Worm (Caenorhabditis elegans) whole organism, dauer: ENCODE data around the gene M163.21.

Source experiments
- unc-62 ChIP-seq: sonication (generic microtip); optimal IDR thresholded peaks from 2 replicates; lab custom pipeline; 2017; ENCODE audit warnings: missing biosample characterization, missing genetic modification reagents, missing genetic modification characterization

Gene M163.21

DNA sequence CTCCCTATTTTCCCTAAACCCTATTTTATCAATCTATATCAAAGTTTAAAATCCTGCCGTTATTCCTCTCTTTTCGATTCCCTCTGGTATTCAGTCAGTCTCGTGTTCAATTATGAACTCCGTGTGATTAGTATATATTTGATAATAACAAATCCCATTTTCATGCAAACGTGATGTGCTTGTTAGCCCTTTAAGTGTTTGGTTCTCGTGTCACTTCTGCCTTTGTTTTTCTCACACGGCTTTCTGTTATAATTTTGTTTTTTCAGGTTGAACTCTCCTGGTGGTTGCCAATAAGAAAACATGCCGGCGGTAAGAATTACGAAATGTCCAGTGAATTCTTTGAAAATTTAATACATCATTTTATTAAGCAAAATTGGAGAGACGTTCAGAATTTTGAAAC is at the start of gene M163.21:
M163.21 (plus strand) TSS at position 301 of the 400 bp plus-strand sequence.
- TF ChIP-seq unc-62 (GFP tag; lab: Kevin White, UChicago), result no peak

DNA sequence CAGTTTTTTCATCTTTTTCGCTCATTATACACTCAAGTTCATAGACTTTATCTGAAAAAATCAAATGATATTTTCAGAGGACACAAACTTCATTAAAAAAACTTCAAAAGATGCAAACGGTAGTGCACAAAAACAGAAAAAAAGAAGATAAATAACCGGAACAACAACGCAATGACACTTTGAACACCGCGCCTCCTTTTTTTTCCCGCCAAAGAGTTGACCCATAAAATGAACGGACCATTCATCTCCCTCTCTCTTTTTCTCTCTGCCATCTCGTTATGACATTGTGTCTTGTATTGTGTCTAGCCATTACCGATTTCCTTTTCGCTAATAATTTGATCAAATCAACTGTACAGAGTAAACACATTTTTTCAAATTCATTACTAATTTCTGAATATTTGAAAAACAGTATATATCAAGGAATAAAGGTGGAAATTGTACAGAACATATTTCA is 45.1 kb upstream of the M163.21 start, which contains the start of gene F23D12.2:
F23D12.2 (minus strand) TSS at position 51 of the 454 bp plus-strand sequence.
- no peak for TF ChIP-seq unc-62 (GFP tag; lab: Kevin White, UChicago)

DNA sequence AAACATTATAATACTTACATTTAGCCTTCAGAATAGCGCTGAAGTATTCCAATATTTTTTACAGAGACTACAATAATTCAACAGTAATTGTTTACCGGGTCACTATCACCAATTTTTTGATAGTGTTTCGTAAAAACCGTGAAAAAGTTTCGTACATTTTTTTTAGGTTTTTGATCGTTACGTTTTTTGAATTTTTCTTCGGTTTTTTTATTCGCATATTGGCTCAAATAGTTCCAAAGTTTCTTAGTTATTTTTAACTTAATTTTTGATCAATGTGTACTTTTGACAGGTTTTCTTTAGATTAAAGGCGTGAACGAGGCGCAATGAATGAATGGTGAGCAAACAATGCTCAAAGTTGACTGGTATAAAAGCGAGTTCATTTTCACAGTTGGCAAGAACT is 43.5 kb upstream of the M163.21 start, which contains the start of gene fipr-3:
fipr-3 (plus strand) TSS at position 301 of the 400 bp plus-strand sequence.
- TF ChIP-seq unc-62 (GFP tag; lab: Kevin White, UChicago), result no peak

DNA sequence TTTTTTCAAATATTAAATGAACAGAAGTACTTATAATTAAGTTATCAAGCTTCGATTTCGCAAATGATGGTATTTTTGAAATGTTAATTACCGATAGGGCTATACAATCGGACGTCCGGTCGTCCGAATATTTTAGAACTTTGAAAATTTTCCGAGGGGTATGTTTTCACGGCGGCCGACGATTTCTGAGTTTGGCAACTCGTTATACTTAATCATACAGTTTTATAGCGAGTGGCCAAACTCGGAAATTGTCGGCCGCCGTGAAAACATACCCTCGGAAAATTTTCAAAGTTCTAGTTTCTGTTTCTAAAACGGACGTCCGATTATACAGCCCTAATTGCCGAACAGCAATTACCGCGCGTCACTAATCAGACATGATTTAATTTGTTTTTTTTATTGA is 42.4 kb upstream of the M163.21 start:
- TF ChIP-seq unc-62 (GFP tag; lab: Kevin White, UChicago), result no peak

DNA sequence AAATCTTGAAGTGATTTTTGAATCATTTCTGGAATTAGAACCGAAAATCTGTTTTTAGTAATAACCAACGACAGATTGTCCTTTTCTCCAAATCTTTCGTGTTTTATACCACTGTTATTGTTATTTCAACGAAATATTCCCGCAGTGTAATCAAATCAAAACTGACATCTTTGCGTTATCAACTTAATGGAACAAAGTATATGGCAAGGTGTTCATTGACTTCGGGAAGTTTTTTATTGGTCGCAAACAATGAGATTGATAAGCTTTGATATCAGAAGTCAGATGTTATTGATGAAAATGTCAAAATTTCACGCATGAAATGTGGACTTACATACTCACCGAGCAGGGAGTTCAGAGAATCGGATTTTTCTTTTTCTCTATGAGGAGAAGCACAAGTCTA is 42.0 kb upstream of the M163.21 start, which contains the start of gene F23D12.11:
F23D12.11 (minus strand) TSS at position 79 of the 400 bp plus-strand sequence.
- TF ChIP-seq unc-62 (GFP tag; lab: Kevin White, UChicago), result no peak

DNA sequence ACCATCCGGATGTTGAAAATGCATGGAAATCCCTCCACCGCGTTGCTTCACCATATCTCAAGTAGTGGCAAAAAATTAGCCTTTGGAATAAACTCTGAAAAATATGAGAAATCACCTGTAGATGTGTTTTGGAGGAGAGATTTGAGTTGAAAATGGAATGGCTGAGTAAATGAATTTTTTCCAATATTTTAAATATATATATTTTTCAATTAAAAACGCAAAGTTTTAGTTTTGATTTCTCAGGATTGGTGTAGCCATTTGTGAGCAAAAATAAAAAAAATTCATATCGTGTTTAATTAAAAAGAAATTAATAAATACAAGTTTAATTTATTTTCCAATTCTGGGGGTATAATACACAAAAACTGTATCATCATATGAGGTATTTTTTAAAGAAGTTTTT is 38.6 kb upstream of the M163.21 start, which contains the start of gene F23D12.1:
F23D12.1 (minus strand) TSS at position 101 of the 400 bp plus-strand sequence.
- TF ChIP-seq unc-62 (GFP tag; lab: Kevin White, UChicago), result no peak

DNA sequence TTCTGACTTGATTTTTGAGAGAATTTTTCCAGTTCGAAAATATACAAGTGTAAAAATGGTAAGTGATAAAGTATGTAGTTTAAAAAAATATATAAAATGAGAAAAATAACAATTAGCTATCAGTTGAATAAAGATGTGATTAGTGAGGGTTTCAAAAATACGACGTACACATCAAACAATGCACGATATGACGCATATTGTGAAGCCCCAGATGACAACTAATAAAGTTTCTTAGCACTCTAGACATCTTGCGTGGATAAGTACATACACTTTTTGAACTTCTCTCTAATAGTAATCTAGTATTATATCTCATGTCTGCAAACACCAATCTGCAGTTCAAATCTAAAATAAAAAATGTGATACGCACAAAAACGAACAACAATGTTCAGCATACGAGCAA is 36.2 kb upstream of the M163.21 start:
- no peak for TF ChIP-seq unc-62 (GFP tag; lab: Kevin White, UChicago)

DNA sequence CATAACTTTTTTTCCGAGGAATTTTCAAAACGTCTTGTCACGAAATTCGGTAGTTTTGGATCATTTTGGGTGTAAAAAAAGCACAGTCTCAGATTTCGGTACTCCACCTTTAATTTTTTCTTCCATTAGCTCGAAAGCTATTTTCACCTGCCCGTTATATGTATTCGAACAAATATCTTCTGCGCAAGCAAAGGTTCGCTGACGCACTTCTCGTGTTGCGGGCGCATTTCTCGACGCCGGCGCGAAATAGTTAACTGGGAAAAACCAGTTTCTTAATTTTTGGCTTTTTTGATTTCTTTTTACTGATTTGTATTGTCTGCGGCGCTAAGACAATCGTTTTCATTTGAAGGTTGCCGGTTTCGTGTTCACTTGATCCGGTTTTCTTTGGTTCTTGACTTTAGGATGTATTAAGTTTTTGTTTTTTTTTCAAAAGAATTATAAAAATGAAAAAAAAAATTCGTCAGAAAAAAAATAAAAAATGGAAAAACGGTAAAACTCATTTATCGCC is 30.9 kb upstream of the M163.21 start:
- TF ChIP-seq unc-62 (GFP tag; lab: Kevin White, UChicago), result no peak

DNA sequence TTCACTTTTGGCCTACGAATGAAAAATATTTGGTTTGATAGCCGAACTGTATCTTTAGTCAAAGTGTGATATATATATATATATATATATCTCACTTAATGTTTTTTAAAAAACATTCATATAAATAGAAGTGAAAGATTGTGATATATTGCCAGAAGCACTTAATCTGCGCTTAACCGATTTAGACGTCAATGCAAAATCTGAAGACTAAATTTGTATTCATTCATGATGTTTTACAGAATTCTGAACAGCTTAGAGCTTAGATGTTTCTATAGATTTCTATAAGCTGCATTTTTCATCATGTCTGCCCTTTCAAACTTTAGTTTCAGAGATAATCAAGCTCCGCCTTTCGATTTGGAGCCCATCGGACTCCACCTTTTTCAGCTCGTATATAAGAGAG is 24.3 kb upstream of the M163.21 start, which contains the start of gene F23D12.3:
F23D12.3 (plus strand) TSS at position 301 of the 400 bp plus-strand sequence.
- TF ChIP-seq unc-62 (GFP tag; lab: Kevin White, UChicago), result no peak

DNA sequence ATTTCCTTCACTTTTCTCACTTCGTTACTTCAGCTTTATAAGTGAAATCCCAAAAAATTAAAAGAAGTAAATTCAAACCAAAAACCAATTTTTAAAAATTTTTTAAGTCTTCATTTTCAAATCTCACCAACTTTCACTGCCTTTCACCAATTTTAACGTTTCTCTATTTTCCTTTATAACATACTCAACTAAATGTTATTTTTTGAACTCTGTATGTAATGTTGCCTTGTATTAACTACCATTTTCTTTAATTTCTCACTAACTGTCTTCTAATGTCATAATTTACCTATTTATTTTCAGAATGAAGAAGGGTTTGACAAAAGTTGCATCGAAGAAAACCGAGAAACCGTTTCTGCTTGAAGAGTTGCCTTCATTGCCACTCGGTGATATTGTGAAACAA is 21.9 kb upstream of the M163.21 start, which contains the start of gene F23D12.4:
F23D12.4 (plus strand) TSS at position 301 of the 400 bp plus-strand sequence.
- no peak for TF ChIP-seq unc-62 (GFP tag; lab: Kevin White, UChicago)

DNA sequence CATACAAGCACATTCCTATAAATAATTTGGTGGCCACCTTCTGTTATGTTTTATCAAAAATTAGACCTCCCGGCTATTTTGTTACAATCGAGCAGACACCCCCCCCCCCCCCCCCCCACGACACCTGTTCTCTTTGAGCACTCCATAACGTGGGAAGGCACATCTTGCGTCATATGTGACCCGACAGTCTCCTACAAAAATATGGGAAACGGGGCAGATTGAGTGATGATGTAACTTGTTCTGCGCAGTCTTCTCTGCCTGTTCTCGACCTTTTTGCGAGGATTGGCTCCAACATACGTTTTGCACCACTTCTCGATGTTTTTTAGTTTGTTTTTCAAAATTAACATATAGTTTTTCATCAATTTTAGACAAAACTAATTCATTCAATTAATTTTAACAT is 19.1 kb upstream of the M163.21 start:
- no peak for TF ChIP-seq unc-62 (GFP tag; lab: Kevin White, UChicago)

DNA sequence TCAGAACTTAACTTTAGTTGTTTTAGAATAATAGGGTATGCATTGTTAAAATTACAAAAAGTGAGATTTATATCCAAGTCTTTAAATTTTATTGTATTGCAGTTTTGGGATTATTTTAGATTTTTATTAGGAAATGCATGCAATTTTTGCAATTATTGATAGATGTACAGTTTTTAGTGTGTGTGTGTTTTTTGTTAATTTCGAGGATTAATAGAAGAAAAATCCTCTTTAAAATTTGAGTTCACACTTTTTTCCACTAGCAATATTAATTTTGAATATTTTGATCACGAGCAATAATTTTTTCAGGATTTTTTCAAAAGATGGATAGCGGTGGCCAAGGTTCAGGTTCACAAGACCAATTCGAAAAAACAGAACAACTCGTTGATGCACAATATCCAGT is 18.7 kb upstream of the M163.21 start, which contains the start of gene jmjd-3.2:
jmjd-3.2 (plus strand) TSS at position 301 of the 400 bp plus-strand sequence.
- no peak for TF ChIP-seq unc-62 (GFP tag; lab: Kevin White, UChicago)

DNA sequence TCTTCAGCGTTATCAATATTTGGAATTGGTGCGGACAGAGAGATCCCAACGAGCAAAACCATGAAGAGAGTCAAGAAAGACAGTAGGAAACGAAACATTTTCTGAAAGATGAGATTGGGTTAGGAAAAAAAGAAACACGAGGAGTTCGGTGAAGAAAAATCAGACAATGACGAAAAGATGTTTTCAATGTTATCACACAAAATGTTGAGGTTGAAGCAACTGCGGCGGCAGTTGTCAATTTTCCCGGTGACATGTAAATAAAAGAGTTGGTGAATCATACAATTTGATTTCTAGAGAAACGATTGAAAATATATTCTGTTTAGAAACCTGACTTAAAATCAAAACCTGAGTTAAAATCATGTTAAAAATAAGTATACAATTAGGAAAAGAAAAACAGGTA is 12.9 kb upstream of the M163.21 start, which contains the start of gene F23D12.7:
F23D12.7 (minus strand) TSS at position 101 of the 400 bp plus-strand sequence.
- no peak for TF ChIP-seq unc-62 (GFP tag; lab: Kevin White, UChicago)

DNA sequence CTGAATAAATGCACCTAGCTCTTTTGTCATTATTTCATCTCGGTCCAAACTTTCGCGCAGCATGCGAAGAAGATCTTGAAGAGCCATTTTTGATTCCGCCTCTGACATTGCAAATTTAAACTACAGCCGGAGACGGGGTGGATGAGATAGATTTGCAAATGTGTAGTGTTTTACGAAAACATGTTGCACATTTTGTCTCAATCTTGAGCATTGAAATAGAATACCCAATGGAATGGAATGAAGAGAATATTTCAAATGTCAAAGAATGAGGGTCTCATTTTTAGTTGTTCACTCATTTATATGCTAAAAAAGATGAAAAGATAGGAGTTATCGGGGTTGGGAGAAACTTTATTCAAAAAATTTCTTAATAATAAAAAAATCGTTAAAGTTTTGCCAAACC is 11.2 kb upstream of the M163.21 start, which contains the start of gene Y66C5A.1:
Y66C5A.1 (minus strand) TSS at position 101 of the 400 bp plus-strand sequence.
- no peak for TF ChIP-seq unc-62 (GFP tag; lab: Kevin White, UChicago)

DNA sequence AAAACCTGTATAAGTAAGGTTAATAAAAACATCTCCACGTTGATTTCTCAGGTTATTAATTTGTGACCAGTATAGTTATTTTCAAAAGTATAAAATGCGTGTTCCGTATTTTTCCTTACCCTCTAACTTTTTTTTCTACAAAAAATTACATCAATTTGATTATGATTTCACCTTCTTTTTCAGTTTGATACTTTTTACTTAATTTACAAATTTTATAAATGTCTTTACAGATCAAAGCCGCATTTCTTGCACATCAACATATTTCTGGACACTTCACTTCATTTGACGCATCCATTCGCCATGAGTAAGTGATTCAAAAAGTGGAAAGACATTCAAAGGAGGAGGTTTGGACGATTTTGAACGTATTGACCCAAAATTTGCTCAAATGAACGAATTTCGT is 6.2 kb upstream of the M163.21 start, which contains the start of gene Y66C5A.2:
Y66C5A.2 (plus strand) TSS at position 301 of the 400 bp plus-strand sequence.
- no peak for TF ChIP-seq unc-62 (GFP tag; lab: Kevin White, UChicago)

DNA sequence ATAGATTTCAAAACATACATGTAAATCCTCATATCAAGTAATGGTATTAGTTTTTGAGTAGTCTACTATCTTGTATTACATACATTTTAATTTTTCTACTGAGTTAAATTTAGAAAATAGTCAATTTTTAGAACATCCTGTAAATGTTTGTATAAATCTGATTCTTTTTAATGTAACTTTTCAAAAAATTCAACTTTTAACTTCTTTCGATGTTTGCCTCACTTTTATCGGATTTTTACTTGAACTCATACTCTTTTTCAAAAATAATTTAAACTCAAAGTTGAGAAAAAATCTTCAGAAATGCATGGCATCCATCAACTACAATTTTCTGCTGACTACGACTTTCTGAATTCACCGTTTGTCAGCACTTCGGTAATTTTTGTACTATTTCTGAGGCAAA is 2.1 kb upstream of the M163.21 start, which contains the start of gene M163.7:
M163.7 (plus strand) TSS at position 301 of the 400 bp plus-strand sequence.
- no peak for TF ChIP-seq unc-62 (GFP tag; lab: Kevin White, UChicago)

DNA sequence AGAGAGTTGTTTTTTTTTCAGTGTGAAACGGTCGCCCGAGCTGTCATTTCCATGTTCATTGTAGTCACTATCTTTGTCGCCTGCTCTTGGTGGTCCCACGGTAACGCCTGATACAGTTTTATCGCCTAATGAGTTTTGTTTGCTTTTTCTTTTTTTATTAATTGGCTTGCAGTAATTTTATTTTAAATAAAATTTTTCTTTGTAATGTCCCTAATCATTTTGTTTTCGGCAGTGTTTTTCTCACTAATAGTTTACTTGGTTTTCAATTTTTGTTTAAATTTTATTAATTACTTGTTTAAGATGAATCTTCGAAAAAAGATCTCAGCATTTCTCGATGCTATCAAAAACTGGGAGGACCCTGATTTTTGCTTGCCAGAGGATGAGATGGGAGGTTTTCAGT is 1.0 kb upstream of the M163.21 start, which contains the start of gene M163.22:
M163.22 (plus strand) TSS at position 301 of the 400 bp plus-strand sequence.
- no peak for TF ChIP-seq unc-62 (GFP tag; lab: Kevin White, UChicago)
